Worm (Caenorhabditis elegans) whole organism, young adult: Measurements from ENCODE around the gene srx-34.

Experiments
- F33H1.4 ChIP-seq: fragments of 200-800 bp; sonication (Bioruptor generic); IDR thresholded peaks from 2 replicates; pipeline ENCODE4 v1.3.6; 2022; ENCODE audit warnings: missing genetic modification reagents, missing genetic modification characterization, missing compliant biosample characterization
- F49E8.2 ChIP-seq: sonication (generic microtip); optimal IDR thresholded peaks from 3 replicates; lab custom pipeline; 2017; ENCODE audit warnings: missing genetic modification characterization, mild to moderate bottlenecking, missing compliant biosample characterization, antibody characterized with exemption, moderate library complexity; ENCODE audit not compliant: insufficient read depth
- F55B11.4 ChIP-seq: sonication (generic microtip); optimal IDR thresholded peaks from 2 replicates; lab custom pipeline; 2016; ENCODE audit warnings: missing compliant biosample characterization, missing genetic modification characterization, borderline replicate concordance; ENCODE audit not compliant: insufficient read depth
- ama-1 ChIP-seq, 3 experiments: fragments of 150-350 bp in 1 of 3; sonication (generic microtip) in 2 of 3; optimal IDR thresholded peaks; 2 replicates each; lab custom pipeline; 2014 to 2018; ENCODE audit warnings: missing biosample characterization in 2 of 3, missing genetic modification characterization in 2 of 3, missing genetic modification reagents in 2 of 3
- dox-1 ChIP-seq: fragments of 200-800 bp; sonication (Bioruptor generic); IDR thresholded peaks from 2 replicates; pipeline ENCODE4 v1.3.6; 2022; ENCODE audit warnings: missing genetic modification reagents, missing genetic modification characterization, missing compliant biosample characterization
- ets-4 ChIP-seq: fragments of 200-800 bp; sonication (Bioruptor generic); optimal IDR thresholded peaks from 2 replicates; lab custom pipeline; 2018; ENCODE audit warnings: mild to moderate bottlenecking, missing genetic modification characterization, missing compliant biosample characterization
- lin-35 ChIP-seq, 3 experiments: fragments of 150-350 bp in 2 of 3; sonication (generic microtip) in 1 of 3; optimal IDR thresholded peaks; 2 replicates each; lab custom pipeline; 2014 to 2018; ENCODE audit warnings: missing biosample characterization in 3 of 3, missing genetic modification characterization in 3 of 3, missing genetic modification reagents in 3 of 3
- madf-8 ChIP-seq: fragments of 200-800 bp; sonication (Bioruptor generic); conservative IDR thresholded peaks from 2 replicates; pipeline ENCODE4 v1.3.6; 2022; ENCODE audit warnings: missing genetic modification reagents, missing genetic modification characterization, missing compliant biosample characterization
- mxl-1 ChIP-seq: sonication (generic microtip); optimal IDR thresholded peaks from 2 replicates; lab custom pipeline; 2016; ENCODE audit warnings: missing genetic modification characterization, missing compliant biosample characterization
- rcor-1 ChIP-seq: fragments of 200-800 bp; sonication (Bioruptor generic); IDR thresholded peaks from 2 replicates; pipeline ENCODE4 v1.3.6; 2022; ENCODE audit warnings: missing genetic modification reagents, missing genetic modification characterization, missing compliant biosample characterization
- snpc-1.3 ChIP-seq: sonication (generic microtip); optimal IDR thresholded peaks from 2 replicates; lab custom pipeline; 2017; ENCODE audit warnings: missing genetic modification characterization, mild to moderate bottlenecking, missing compliant biosample characterization, antibody characterized with exemption, moderate library complexity, missing genotype, missing genetic modification reagents; ENCODE audit not compliant: insufficient read depth
- tbp1 ChIP-seq: fragments of 200-800 bp; sonication (Bioruptor generic); optimal IDR thresholded peaks from 2 replicates; lab custom pipeline; 2018; ENCODE audit warnings: mild to moderate bottlenecking, missing genetic modification characterization, missing compliant biosample characterization
- tlf-1 ChIP-seq: fragments of 200-800 bp; sonication (Bioruptor generic); optimal IDR thresholded peaks from 2 replicates; lab custom pipeline; 2018; ENCODE audit warnings: mild to moderate bottlenecking, missing genetic modification characterization, missing compliant biosample characterization
- unc-62 ChIP-seq: fragments of 150-350 bp; optimal IDR thresholded peaks from 2 replicates; lab custom pipeline; 2014; ENCODE audit warnings: missing biosample characterization, missing genetic modification reagents, missing genetic modification characterization

DNA sequence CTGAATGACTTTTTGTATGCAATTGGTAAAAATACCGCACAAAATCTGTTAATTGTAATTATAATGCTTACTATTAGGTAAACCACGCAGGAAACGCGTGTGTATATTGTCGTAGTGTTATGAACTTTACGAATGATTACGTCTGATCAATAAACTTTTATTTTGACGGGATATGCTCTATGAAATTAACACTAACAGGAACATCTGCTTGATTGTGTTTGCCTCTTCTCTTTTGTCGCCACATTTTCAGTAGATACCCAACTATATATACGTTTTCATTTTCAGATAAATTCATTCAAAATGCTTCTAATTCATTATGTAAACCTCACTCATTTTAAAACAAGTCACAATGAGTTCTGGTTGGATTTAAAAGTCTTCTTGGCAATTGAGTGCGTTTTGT, 12.2 kb upstream of the srx-34 start, which contains the start of gene sre-10:
- no peak for TF ChIP-seq ama-1 (optimal IDR thresholded peaks at IDR 0.05; lab: Kevin White, UChicago)
- TF ChIP-seq ama-1 (GFP tag; optimal IDR thresholded peaks at IDR 0.05; lab: Kevin White, UChicago) = no peak
- TF ChIP-seq mxl-1 (tag; lab: Kevin White, UChicago) = no peak
- no peak for TF ChIP-seq rcor-1
- TF ChIP-seq tbp1 (GFP tag; lab: Kevin White, UChicago) = no peak
- no peak for TF ChIP-seq madf-8 (GFP tag; lab: Robert Waterston, UW)
- TF ChIP-seq snpc-1.3 (tag; lab: Kevin White, UChicago) = no peak
- TF ChIP-seq F49E8.2 (tag; lab: Kevin White, UChicago) = no peak
- no peak for TF ChIP-seq F55B11.4 (tag; lab: Kevin White, UChicago)
- TF ChIP-seq tlf-1 = no peak
- TF ChIP-seq F33H1.4 (GFP tag; lab: Robert Waterston, UW) = no peak
- TF ChIP-seq unc-62 (GFP tag; lab: Kevin White, UChicago) = no peak
- no peak for TF ChIP-seq lin-35 (GFP tag; optimal IDR thresholded peaks at IDR 0.05; lab: Kevin White, UChicago)
- TF ChIP-seq dox-1 (GFP tag; lab: Robert Waterston, UW) = no peak
- no peak for TF ChIP-seq ets-4 (GFP tag; lab: Kevin White, UChicago)
